Fruit fly (Drosophila melanogaster) Kc167 (cell line): ENCODE results near the gene corto.

Experiments used
- Myc ChIP-seq: fragments of >200 bp; optimal IDR thresholded peaks from 2 replicates; lab custom pipeline; 2017; ENCODE audit warnings: missing external identifiers
- Sin3A ChIP-seq: fragments of >200 bp; optimal IDR thresholded peaks from 2 replicates; lab custom pipeline; 2018; ENCODE audit warnings: missing external identifiers
- h ChIP-seq: fragments of >200 bp; optimal IDR thresholded peaks from 3 replicates; lab custom pipeline; 2018; ENCODE audit warnings: missing external identifiers
- insv ChIP-seq: fragments of >200 bp; optimal IDR thresholded peaks from 3 replicates; lab custom pipeline; 2018; ENCODE audit warnings: missing external identifiers
- psq ChIP-seq: fragments of >200 bp; optimal IDR thresholded peaks from 2 replicates; lab custom pipeline; 2017; ENCODE audit warnings: missing external identifiers
- ttk ChIP-seq: sonication (Bioruptor generic); optimal IDR thresholded peaks from 2 replicates; lab custom pipeline; 2017; ENCODE audit warnings: missing external identifiers

- TF ChIP-seq Myc (lab: Kevin White, UChicago) (no peak), h (lab: Kevin White, UChicago) (no peak), psq (no peak), ttk (no peak), Sin3A (no peak), insv (no peak)
These were observed 45.5 kb downstream of the corto start for dm6 chr3R:5041408-5041807.
